Fruit fly (Drosophila melanogaster) whole organism, embryonic: Measurements from ENCODE around the gene swa.

ENCODE experiments used
- Ada2b ChIP-seq: fragments of 200-800 bp; sonication (Bioruptor generic); IDR thresholded peaks from 2 replicates; pipeline ENCODE4 v1.3.6; 2022; ENCODE audit warnings: missing biosample characterization, missing genetic modification characterization
- BEAF-32 ChIP-seq: fragments of 200-800 bp; sonication (Bioruptor generic); optimal IDR thresholded peaks from 3 replicates; lab custom pipeline; 2017; ENCODE audit warnings: missing biosample characterization, missing genetic modification characterization, mild to moderate bottlenecking, moderate library complexity, missing genetic modification reagents
- Bdp1 ChIP-seq: fragments of 200-800 bp; sonication (Bioruptor generic); optimal IDR thresholded peaks from 3 replicates; lab custom pipeline; 2016; ENCODE audit warnings: missing biosample characterization, missing genetic modification characterization
- CG10959 ChIP-seq: fragments of 200-800 bp; sonication (Bioruptor generic); IDR thresholded peaks from 2 replicates; pipeline ENCODE4 v1.3.6; 2022; ENCODE audit warnings: missing biosample characterization, missing genetic modification characterization
- CG11695 ChIP-seq: fragments of 200-800 bp; sonication (Bioruptor generic); IDR thresholded peaks from 3 replicates; pipeline ENCODE4 v1.3.6; 2022; ENCODE audit warnings: missing biosample characterization, missing genetic modification characterization
- CG12155 ChIP-seq: fragments of 200-800 bp; sonication (Bioruptor generic); optimal IDR thresholded peaks from 3 replicates; lab custom pipeline; 2016; ENCODE audit warnings: missing biosample characterization, missing genetic modification characterization
- CG13624 ChIP-seq: fragments of 200-800 bp; sonication (Bioruptor generic); optimal IDR thresholded peaks from 2 replicates; lab custom pipeline; 2016; ENCODE audit warnings: missing biosample characterization, missing genetic modification characterization
- CG14710 ChIP-seq: fragments of 200-800 bp; sonication (Bioruptor generic); optimal IDR thresholded peaks from 3 replicates; lab custom pipeline; 2019; ENCODE audit warnings: missing biosample characterization, mild to moderate bottlenecking, missing genetic modification characterization, moderate library complexity
- CG15269 ChIP-seq: fragments of 200-800 bp; sonication (Bioruptor generic); optimal IDR thresholded peaks from 2 replicates; lab custom pipeline; 2018; ENCODE audit warnings: missing biosample characterization, mild to moderate bottlenecking, missing genetic modification characterization, moderate library complexity
- CG1603 ChIP-seq: fragments of 200-800 bp; sonication (Bioruptor generic); optimal IDR thresholded peaks from 2 replicates; lab custom pipeline; 2019; ENCODE audit warnings: missing biosample characterization, mild to moderate bottlenecking, missing genetic modification characterization, moderate library complexity
- CG2120 ChIP-seq: fragments of 200-800 bp; sonication (Bioruptor generic); optimal IDR thresholded peaks from 3 replicates; lab custom pipeline; 2016; ENCODE audit warnings: missing biosample characterization, missing genetic modification characterization
- CG3163 ChIP-seq: fragments of 200-800 bp; sonication (Bioruptor generic); optimal IDR thresholded peaks from 3 replicates; lab custom pipeline; 2016; ENCODE audit warnings: missing biosample characterization, missing genetic modification characterization
- CG32772 ChIP-seq: fragments of 200-800 bp; sonication (Bioruptor generic); IDR thresholded peaks from 2 replicates; pipeline ENCODE4 v1.3.6; 2022; ENCODE audit warnings: missing biosample characterization, missing genetic modification characterization
- CG4707 ChIP-seq: fragments of 200-800 bp; sonication (Bioruptor generic); optimal IDR thresholded peaks from 2 replicates; lab custom pipeline; 2018; ENCODE audit warnings: missing biosample characterization, mild to moderate bottlenecking, missing genetic modification characterization, moderate library complexity
- CG7556 ChIP-seq: fragments of 200-800 bp; sonication (Bioruptor generic); optimal IDR thresholded peaks from 2 replicates; lab custom pipeline; 2017; ENCODE audit warnings: missing biosample characterization, mild to moderate bottlenecking, missing genetic modification characterization
- CG8290 ChIP-seq, 3 experiments: fragments of 200-800 bp; sonication (Bioruptor generic); optimal IDR thresholded peaks; 2 replicates each; lab custom pipeline; 2016 to 2019; ENCODE audit warnings: missing biosample characterization in 3 of 3, missing genetic modification characterization in 3 of 3, mild to moderate bottlenecking in 2 of 3, moderate library complexity in 1 of 3
- Dfd ChIP-seq, 2 experiments: fragments of >200 bp; optimal IDR thresholded peaks; 2 replicates each; lab custom pipeline; 2017; ENCODE audit warnings: missing biosample characterization in 2 of 2, missing genetic modification characterization in 2 of 2
- Fer3 ChIP-seq: fragments of 200-800 bp; sonication (Bioruptor generic); optimal IDR thresholded peaks from 2 replicates; lab custom pipeline; 2018; ENCODE audit warnings: missing biosample characterization, mild to moderate bottlenecking, missing genetic modification characterization, moderate library complexity
- HHEX ChIP-seq: fragments of 200-800 bp; sonication (Bioruptor generic); optimal IDR thresholded peaks from 3 replicates; lab custom pipeline; 2017; ENCODE audit warnings: missing biosample characterization, mild to moderate bottlenecking, missing genetic modification characterization, missing genetic modification reagents
- Sox100B ChIP-seq: fragments of 200-800 bp; sonication (Bioruptor generic); optimal IDR thresholded peaks from 3 replicates; lab custom pipeline; 2018; ENCODE audit warnings: missing biosample characterization, mild to moderate bottlenecking, missing genetic modification characterization
- Sox102F ChIP-seq: fragments of 200-800 bp; sonication (Bioruptor generic); optimal IDR thresholded peaks from 2 replicates; lab custom pipeline; 2018; ENCODE audit warnings: missing biosample characterization, mild to moderate bottlenecking, missing genetic modification characterization, moderate library complexity
- TFAM ChIP-seq: fragments of 200-800 bp; sonication (Bioruptor generic); optimal IDR thresholded peaks from 2 replicates; lab custom pipeline; 2017; ENCODE audit warnings: missing biosample characterization, missing genetic modification characterization, inconsistent platforms
- Vsx1 ChIP-seq: fragments of 200-800 bp; sonication (Bioruptor generic); optimal IDR thresholded peaks from 2 replicates; lab custom pipeline; 2017; ENCODE audit warnings: missing biosample characterization, mild to moderate bottlenecking, missing genetic modification characterization, missing genetic modification reagents
- bsh ChIP-seq, 2 experiments: fragments of 200-800 bp; sonication (Bioruptor generic); optimal IDR thresholded peaks; 2 replicates each; lab custom pipeline; 2017 to 2018; ENCODE audit warnings: mild to moderate bottlenecking in 2 of 2, missing biosample characterization in 2 of 2, missing genetic modification characterization in 2 of 2, moderate library complexity in 1 of 2
- crp ChIP-seq, 2 experiments: fragments of 200-800 bp; sonication (Bioruptor generic); optimal IDR thresholded peaks; 2 replicates in 1 of 2; 3 replicates in 1 of 2; lab custom pipeline; 2017; ENCODE audit warnings: missing biosample characterization in 2 of 2, missing genetic modification characterization in 2 of 2, mild to moderate bottlenecking in 1 of 2, moderate library complexity in 1 of 2
- dan ChIP-seq: fragments of 200-800 bp; sonication (Bioruptor generic); IDR thresholded peaks from 2 replicates; pipeline ENCODE4 v1.3.6; 2022; ENCODE audit warnings: missing biosample characterization, missing genetic modification characterization
- danr ChIP-seq: fragments of 200-800 bp; sonication (Bioruptor generic); IDR thresholded peaks from 2 replicates; pipeline ENCODE4 v1.3.6; 2022; ENCODE audit warnings: missing biosample characterization, missing genetic modification characterization
- en ChIP-seq: fragments of 200-800 bp; sonication (Bioruptor generic); optimal IDR thresholded peaks from 2 replicates; lab custom pipeline; 2016; ENCODE audit warnings: missing biosample characterization, missing genetic modification characterization
- ewg ChIP-seq: fragments of 200-800 bp; sonication (Bioruptor generic); optimal IDR thresholded peaks from 3 replicates; lab custom pipeline; 2017; ENCODE audit warnings: mild to moderate bottlenecking, missing biosample characterization, missing genetic modification reagents, missing genetic modification characterization
- h ChIP-seq: fragments of >200 bp; optimal IDR thresholded peaks from 2 replicates; lab custom pipeline; 2017
- hb ChIP-seq: fragments of 200-800 bp; sonication (Bioruptor generic); IDR thresholded peaks from 3 replicates; pipeline ENCODE4 v1.3.6; 2022; ENCODE audit warnings: missing biosample characterization, missing genetic modification characterization; ENCODE audit not compliant: partially characterized antibody
- jumu ChIP-seq: fragments of 200-800 bp; sonication (Bioruptor generic); optimal IDR thresholded peaks from 3 replicates; lab custom pipeline; 2016; ENCODE audit warnings: missing biosample characterization, missing genetic modification characterization
- kah ChIP-seq: fragments of 200-800 bp; sonication (Bioruptor generic); optimal IDR thresholded peaks from 2 replicates; lab custom pipeline; 2018; ENCODE audit warnings: missing biosample characterization, mild to moderate bottlenecking, missing genetic modification characterization
- kay ChIP-seq: fragments of 200-800 bp; sonication (Bioruptor generic); optimal IDR thresholded peaks from 2 replicates; lab custom pipeline; 2016; ENCODE audit warnings: missing biosample characterization, missing genetic modification characterization
- knrl ChIP-seq: fragments of 200-800 bp; sonication (Bioruptor generic); IDR thresholded peaks from 3 replicates; pipeline ENCODE4 v1.3.6; 2022; ENCODE audit warnings: missing biosample characterization, missing genetic modification characterization; ENCODE audit not compliant: partially characterized antibody
- lola ChIP-seq, 3 experiments: fragments of >200 bp in 2 of 3; fragments of 200-800 bp in 1 of 3; sonication (Bioruptor generic) in 1 of 3; optimal IDR thresholded peaks; 2 replicates each; lab custom pipeline; 2017 to 2019; ENCODE audit warnings: missing biosample characterization in 3 of 3, missing genetic modification characterization in 3 of 3, mild to moderate bottlenecking in 1 of 3, moderate library complexity in 1 of 3
- luna ChIP-seq: fragments of 200-800 bp; sonication (Bioruptor generic); optimal IDR thresholded peaks from 2 replicates; lab custom pipeline; 2016; ENCODE audit warnings: missing biosample characterization, missing genetic modification characterization
- nmo ChIP-seq: fragments of 200-800 bp; sonication (Bioruptor generic); optimal IDR thresholded peaks from 2 replicates; lab custom pipeline; 2018; ENCODE audit warnings: missing biosample characterization, mild to moderate bottlenecking, missing genetic modification characterization, moderate library complexity
- nom ChIP-seq: fragments of 200-800 bp; sonication (Bioruptor generic); optimal IDR thresholded peaks from 2 replicates; lab custom pipeline; 2017; ENCODE audit warnings: missing biosample characterization, missing genetic modification characterization, mild to moderate bottlenecking, moderate library complexity, missing genetic modification reagents
- odd ChIP-seq: fragments of 200-800 bp; sonication (Bioruptor generic); optimal IDR thresholded peaks from 2 replicates; lab custom pipeline; 2017; ENCODE audit warnings: missing biosample characterization, mild to moderate bottlenecking, missing genetic modification characterization
- otp ChIP-seq: fragments of 200-800 bp; sonication (Bioruptor generic); IDR thresholded peaks from 3 replicates; pipeline ENCODE4, ENCODE4 v1.3.6; 2022; ENCODE audit warnings: missing biosample characterization, missing genetic modification characterization
- prd ChIP-seq, 3 experiments: fragments of >200 bp in 2 of 3; fragments of 200-800 bp in 1 of 3; sonication (Bioruptor generic) in 1 of 3; optimal IDR thresholded peaks in 2 of 3; IDR thresholded peaks in 1 of 3; 2 replicates in 2 of 3; 3 replicates in 1 of 3; pipeline versions ENCODE4 v1.3.6 to Lab custom; 2017 to 2022; ENCODE audit warnings: missing biosample characterization in 1 of 3, missing genetic modification characterization in 1 of 3
- sc ChIP-seq, 3 experiments: fragments of >200 bp in 2 of 3; fragments of 200-800 bp in 1 of 3; sonication (Bioruptor generic) in 1 of 3; optimal IDR thresholded peaks; 2 replicates in 2 of 3; 3 replicates in 1 of 3; lab custom pipeline; 2017; ENCODE audit warnings: mild to moderate bottlenecking in 1 of 3, missing biosample characterization in 1 of 3, missing genetic modification characterization in 1 of 3, missing genetic modification reagents in 1 of 3
- shn ChIP-seq: fragments of 200-800 bp; sonication (Bioruptor generic); optimal IDR thresholded peaks from 3 replicates; lab custom pipeline; 2016; ENCODE audit warnings: missing biosample characterization, missing genetic modification characterization
- slp2 ChIP-seq: fragments of 200-800 bp; sonication (Bioruptor generic); optimal IDR thresholded peaks from 2 replicates; lab custom pipeline; 2016; ENCODE audit warnings: missing biosample characterization, missing genetic modification characterization
- tio ChIP-seq: fragments of 200-800 bp; sonication (Bioruptor generic); optimal IDR thresholded peaks from 2 replicates; lab custom pipeline; 2017; ENCODE audit warnings: missing biosample characterization, missing genetic modification characterization, inconsistent platforms

Gene swa

dm6 chrX:6338738-6339614 is 26.5 kb downstream of the swa start (continued):
- TF ChIP-seq Sox100B (GFP tag; lab: Kevin White, UChicago) (peak; percentile 19), CG13624 (GFP tag; lab: Kevin White, UChicago) (peak; percentile 22), hb (GFP tag; lab: Robert Waterston, UW) (no peak), Sox102F (GFP tag; lab: Kevin White, UChicago) (peak; percentile 35), crp (GFP tag; optimal IDR thresholded peaks at IDR 0.05; lab: Kevin White, UChicago) (no peak), Dfd (GFP tag; optimal IDR thresholded peaks at IDR 0.05; lab: Kevin White, UChicago) (no peak), kay (GFP tag; lab: Kevin White, UChicago) (no peak), dan (no peak), TFAM (GFP tag; lab: Kevin White, UChicago) (no peak), knrl (GFP tag; lab: Robert Waterston, UW) (no peak), ewg (no peak), CG14710 (tag; lab: Kevin White, UChicago) (no peak), Bdp1 (GFP tag; lab: Kevin White, UChicago) (no peak), CG11695 (GFP tag; lab: Robert Waterston, UW) (0 out of 3 replicates have a peak, but pooled peaks have one; percentile 16), BEAF-32 (GFP tag; lab: Kevin White, UChicago) (no peak), CG1603 (tag; lab: Kevin White, UChicago) (peak; percentile 31), tio (peak; percentile 11), nmo (GFP tag; lab: Kevin White, UChicago) (no peak), CG7556 (GFP tag; lab: Kevin White, UChicago) (peak; percentile 54), CG10959 (GFP tag; lab: Robert Waterston, UW) (no peak), jumu (no peak), HHEX (GFP tag; lab: Kevin White, UChicago) (peak; percentile 29), en (GFP tag; lab: Kevin White, UChicago) (no peak), danr (GFP tag; lab: Robert Waterston, UW) (no peak), nom (peak; percentile 16), CG32772 (GFP tag; lab: Robert Waterston, UW) (no peak), sc (optimal IDR thresholded peaks at IDR 0.05; lab: Kevin White, UChicago) (no peak), sc (GFP tag; optimal IDR thresholded peaks at IDR 0.05; lab: Kevin White, UChicago) (no peak), lola (GFP tag; optimal IDR thresholded peaks at IDR 0.05; lab: Kevin White, UChicago) (no peak), CG3163 (GFP tag; lab: Kevin White, UChicago) (no peak), Vsx1 (GFP tag; lab: Kevin White, UChicago) (no peak), kah (GFP tag; lab: Kevin White, UChicago) (no peak), luna (GFP tag; lab: Kevin White, UChicago) (no peak), prd (optimal IDR thresholded peaks at IDR 0.05; lab: Kevin White, UChicago) (no peak), prd (GFP tag; IDR thresholded peaks at IDR 0.05; lab: Robert Waterston, UW) (no peak; the same call in 2 of the 3 replicates), CG2120 (GFP tag; lab: Kevin White, UChicago) (peak; percentile 38), odd (GFP tag; lab: Kevin White, UChicago) (no peak), bsh (GFP tag; optimal IDR thresholded peaks at IDR 0.05; lab: Kevin White, UChicago) (peak in 1 of 2 experiments; percentile 21), CG15269 (no peak), CG4707 (no peak), otp (GFP tag; lab: Robert Waterston, UW) (no peak), CG12155 (GFP tag; lab: Kevin White, UChicago) (peak; percentile 8), Fer3 (tag; lab: Kevin White, UChicago) (no peak), h (lab: Kevin White, UChicago) (no peak), slp2 (GFP tag; lab: Kevin White, UChicago) (no peak), shn (GFP tag; lab: Kevin White, UChicago) (no peak), Ada2b (GFP tag; lab: Robert Waterston, UW) (no peak), CG8290 (GFP tag; optimal IDR thresholded peaks at IDR 0.05; lab: Kevin White, UChicago) (no peak), CG8290 (tag; optimal IDR thresholded peaks at IDR 0.05; lab: Kevin White, UChicago) (peak in 1 of 2 experiments; percentile 32)
